Fruit fly (Drosophila melanogaster): ENCODE data around the gene Wdr82.

Gene Wdr82

DNA sequence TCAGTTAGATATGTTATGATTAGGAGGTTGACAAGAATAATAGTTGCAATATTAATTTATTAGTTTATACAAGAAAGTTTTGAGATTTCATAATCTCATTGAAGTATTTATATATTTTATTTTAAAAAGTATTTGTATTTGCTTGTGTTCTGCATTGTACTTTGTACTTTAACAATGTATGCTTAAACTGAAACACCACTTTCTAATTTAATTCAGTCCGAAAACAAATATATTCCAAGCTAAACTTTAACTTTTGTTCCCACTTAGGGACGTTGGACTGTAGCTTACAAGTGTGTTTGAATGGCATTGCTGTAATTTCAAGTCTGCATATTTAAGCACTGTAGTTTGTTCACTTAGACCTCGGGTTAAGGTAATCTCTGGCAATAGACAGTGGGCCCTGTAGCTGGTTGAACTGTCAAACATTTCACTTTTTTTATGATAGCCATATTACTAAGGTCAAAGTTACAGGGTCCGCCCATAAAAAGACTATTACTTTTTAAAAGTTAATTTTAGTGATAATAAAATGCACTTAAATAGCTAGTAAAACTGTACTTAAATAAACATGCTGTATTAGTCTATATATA lies 2.8 kb upstream of the Wdr82 start (continued):
- TF ChIP-seq Dip2 (GFP tag; IDR thresholded peaks at IDR 0.05), result no peak
- no peak for TF ChIP-seq lov (optimal IDR thresholded peaks at IDR 0.05)
- TF ChIP-seq lov (GFP tag; IDR thresholded peaks at IDR 0.05), result no peak
- TF ChIP-seq gro (GFP tag; optimal IDR thresholded peaks at IDR 0.05), result no peak
- no peak for TF ChIP-seq tna (GFP tag; IDR thresholded peaks at IDR 0.05; ENCODE audit: partially characterized antibody)
- TF ChIP-seq NK7.1 (GFP tag; optimal IDR thresholded peaks at IDR 0.05), result no peak
- TF ChIP-seq CG34422 (GFP tag; IDR thresholded peaks at IDR 0.05), result no peak
- no peak for TF ChIP-seq eyg (GFP tag; optimal IDR thresholded peaks at IDR 0.05)
- TF ChIP-seq wek (GFP tag; optimal IDR thresholded peaks at IDR 0.05), result no peak
- peak; percentile 38; the same call in 1 of the 3 replicates for TF ChIP-seq row (GFP tag; IDR thresholded peaks at IDR 0.05)
- TF ChIP-seq CG9215 (GFP tag; IDR thresholded peaks at IDR 0.05), result no peak
- TF ChIP-seq CG2678 (tag; optimal IDR thresholded peaks at IDR 0.05), result peak; percentile 65
- TF ChIP-seq dmrt99B (tag; optimal IDR thresholded peaks at IDR 0.05), result peak; percentile 54
- no peak for TF ChIP-seq sima (GFP tag; optimal IDR thresholded peaks at IDR 0.05)
- peak; percentile 80 for TF ChIP-seq grau (tag; optimal IDR thresholded peaks at IDR 0.05)
- TF ChIP-seq hbn (GFP tag; IDR thresholded peaks at IDR 0.05; ENCODE audit: partially characterized antibody), result no peak
- TF ChIP-seq zfh2 (GFP tag; optimal IDR thresholded peaks at IDR 0.05), result no peak
- no peak for TF ChIP-seq CG13287 (GFP tag; IDR thresholded peaks at IDR 0.05; ENCODE audit: partially characterized antibody)
- no peak for TF ChIP-seq bbx (GFP tag; IDR thresholded peaks at IDR 0.05; ENCODE audit: partially characterized antibody)
- no peak for TF ChIP-seq abd-A (tag; optimal IDR thresholded peaks at IDR 0.05)
- TF ChIP-seq CG10321 (GFP tag; IDR thresholded peaks at IDR 0.05), result no peak
- TF ChIP-seq dpn (GFP tag; optimal IDR thresholded peaks at IDR 0.05), result peak in 1 of 2 experiments; percentile 24
- TF ChIP-seq CG17385 (GFP tag; optimal IDR thresholded peaks at IDR 0.05), result no peak
- TF ChIP-seq otp (GFP tag; IDR thresholded peaks at IDR 0.05), result no peak
- no peak for TF ChIP-seq CG10979 (tag; optimal IDR thresholded peaks at IDR 0.05)
- no peak for TF ChIP-seq cas (GFP tag; IDR thresholded peaks at IDR 0.05)
- no peak for TF ChIP-seq CG6175 (GFP tag; IDR thresholded peaks at IDR 0.05)
- TF ChIP-seq pnt (GFP tag; optimal IDR thresholded peaks at IDR 0.05), result no peak
- TF ChIP-seq CG12299 (tag; optimal IDR thresholded peaks at IDR 0.05), result no peak
- TF ChIP-seq p53 (GFP tag; optimal IDR thresholded peaks at IDR 0.05), result no peak
- no peak for TF ChIP-seq br (optimal IDR thresholded peaks at IDR 0.05)
- no peak for TF ChIP-seq kni (GFP tag; optimal IDR thresholded peaks at IDR 0.05)
- no peak for TF ChIP-seq NfI (GFP tag; optimal IDR thresholded peaks at IDR 0.05)
- TF ChIP-seq Hmr (GFP tag; optimal IDR thresholded peaks at IDR 0.05), result no peak
- TF ChIP-seq NC2α (GFP tag; optimal IDR thresholded peaks at IDR 0.05), result no peak
- TF ChIP-seq schlank (tag; optimal IDR thresholded peaks at IDR 0.05), result no peak
- no peak for TF ChIP-seq Sin3A (optimal IDR thresholded peaks at IDR 0.05)
- no peak for TF ChIP-seq sens-2 (GFP tag; IDR thresholded peaks at IDR 0.05)
- TF ChIP-seq Pdp1 (GFP tag; optimal IDR thresholded peaks at IDR 0.05), result no peak
- no peak for TF ChIP-seq vfl (GFP tag; optimal IDR thresholded peaks at IDR 0.05)
- TF ChIP-seq nerfin-2 (GFP tag; IDR thresholded peaks at IDR 0.05; ENCODE audit: partially characterized antibody), result no peak
- TF ChIP-seq CG1832 (GFP tag; optimal IDR thresholded peaks at IDR 0.05), result no peak
- no peak for TF ChIP-seq CG13296 (GFP tag; optimal IDR thresholded peaks at IDR 0.05)
- TF ChIP-seq ems (GFP tag; optimal IDR thresholded peaks at IDR 0.05), result no peak
- peak; percentile 14 for TF ChIP-seq CG17359 (tag; optimal IDR thresholded peaks at IDR 0.05)
- TF ChIP-seq CG16779 (GFP tag; IDR thresholded peaks at IDR 0.05), result no peak
- TF ChIP-seq CG16863 (GFP tag; optimal IDR thresholded peaks at IDR 0.05), result no peak
- no peak for TF ChIP-seq inv (GFP tag; IDR thresholded peaks at IDR 0.05; ENCODE audit: partially characterized antibody)
- TF ChIP-seq Meics (GFP tag; optimal IDR thresholded peaks at IDR 0.05), result peak; percentile 48
- no peak for TF ChIP-seq Ada2b (GFP tag; IDR thresholded peaks at IDR 0.05)
- no peak for TF ChIP-seq CkIIα-i1 (GFP tag; IDR thresholded peaks at IDR 0.05)
- no peak for TF ChIP-seq CG10147 (GFP tag; optimal IDR thresholded peaks at IDR 0.05)

All from whole organism, embryonic.